Worm (Caenorhabditis elegans): Measurements from ENCODE around the gene sfxn-1.4.

sfxn-1.4 gene

DNA sequence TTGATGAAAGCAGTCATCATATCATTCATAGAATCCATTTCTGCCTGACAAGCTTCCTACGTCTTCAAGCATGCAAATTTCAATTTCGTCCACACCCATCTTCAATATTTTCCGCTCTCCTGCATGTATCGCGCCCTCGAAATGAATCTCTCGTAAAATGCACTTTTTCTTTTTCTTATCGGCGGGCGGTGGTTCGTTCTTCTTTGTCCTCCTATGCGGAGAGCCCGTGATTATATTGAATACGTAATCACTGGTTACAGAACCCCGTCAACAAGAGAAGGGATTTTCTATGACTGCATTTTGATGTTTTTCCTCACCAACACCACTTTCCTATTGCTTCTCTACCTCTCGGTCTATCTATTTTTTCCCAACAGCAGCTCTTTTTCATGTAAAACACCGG is 44.4 kb downstream of the sfxn-1.4 start:
- no peak for TF ChIP-seq nhr-12 (tag; optimal IDR thresholded peaks at IDR 0.05)
- TF ChIP-seq nhr-237 (tag; optimal IDR thresholded peaks at IDR 0.05), result no peak
- TF ChIP-seq elt-2 (tag; optimal IDR thresholded peaks at IDR 0.05), result peak; percentile 17
- no peak for TF ChIP-seq ceh-82 (tag; optimal IDR thresholded peaks at IDR 0.05)
- no peak for TF ChIP-seq hmg-11 (tag; optimal IDR thresholded peaks at IDR 0.05)
- TF ChIP-seq lsy-12 (tag; optimal IDR thresholded peaks at IDR 0.05), result peak; percentile 12
- TF ChIP-seq skn-1 (tag; optimal IDR thresholded peaks at IDR 0.05), result no peak
- TF ChIP-seq ceh-9 (tag; optimal IDR thresholded peaks at IDR 0.05), result no peak
- no peak for TF ChIP-seq pha-4 (tag; optimal IDR thresholded peaks at IDR 0.05)
- no peak for TF ChIP-seq sea-2 (GFP tag; optimal IDR thresholded peaks at IDR 0.05)
- TF ChIP-seq tbx-2 (tag; optimal IDR thresholded peaks at IDR 0.05), result no peak
- TF ChIP-seq ceh-28 (tag; optimal IDR thresholded peaks at IDR 0.05), result no peak
- TF ChIP-seq fkh-10 (GFP tag; optimal IDR thresholded peaks at IDR 0.05), result no peak
- TF ChIP-seq unc-62 (GFP tag; optimal IDR thresholded peaks at IDR 0.05), result no peak
- no peak for TF ChIP-seq fkh-2 (tag; optimal IDR thresholded peaks at IDR 0.05)
- TF ChIP-seq unc-39 (tag; optimal IDR thresholded peaks at IDR 0.05), result no peak
- TF ChIP-seq nhr-43 (tag; optimal IDR thresholded peaks at IDR 0.05; ENCODE audit: poor library complexity, severe bottlenecking), result peak; percentile 59
- no peak for TF ChIP-seq jun-1 (tag; optimal IDR thresholded peaks at IDR 0.05)
- TF ChIP-seq ZK546.5 (tag; optimal IDR thresholded peaks at IDR 0.05), result no peak
- no peak for TF ChIP-seq R02D3.7 (tag; optimal IDR thresholded peaks at IDR 0.05)
- no peak for TF ChIP-seq daf-12 (tag; optimal IDR thresholded peaks at IDR 0.05)
- no peak for TF ChIP-seq nhr-23 (tag; optimal IDR thresholded peaks at IDR 0.05)
- TF ChIP-seq egl-5 (tag; optimal IDR thresholded peaks at IDR 0.05), result no peak
- TF ChIP-seq elt-1 (tag; optimal IDR thresholded peaks at IDR 0.05), result no peak
- no peak for TF ChIP-seq mdl-1 (tag; optimal IDR thresholded peaks at IDR 0.05)
- TF ChIP-seq ztf-4 (tag; optimal IDR thresholded peaks at IDR 0.05), result no peak
- no peak for TF ChIP-seq nhr-25 (tag; optimal IDR thresholded peaks at IDR 0.05)
- TF ChIP-seq fos-1 (tag; optimal IDR thresholded peaks at IDR 0.05), result no peak
- no peak for TF ChIP-seq nhr-11 (tag; optimal IDR thresholded peaks at IDR 0.05)
- peak; percentile 90 for TF ChIP-seq ama-1 (optimal IDR thresholded peaks at IDR 0.05)
- peak; percentile 6 for TF ChIP-seq nfya-1 (tag; optimal IDR thresholded peaks at IDR 0.05; ENCODE audit: insufficient read depth)

DNA sequence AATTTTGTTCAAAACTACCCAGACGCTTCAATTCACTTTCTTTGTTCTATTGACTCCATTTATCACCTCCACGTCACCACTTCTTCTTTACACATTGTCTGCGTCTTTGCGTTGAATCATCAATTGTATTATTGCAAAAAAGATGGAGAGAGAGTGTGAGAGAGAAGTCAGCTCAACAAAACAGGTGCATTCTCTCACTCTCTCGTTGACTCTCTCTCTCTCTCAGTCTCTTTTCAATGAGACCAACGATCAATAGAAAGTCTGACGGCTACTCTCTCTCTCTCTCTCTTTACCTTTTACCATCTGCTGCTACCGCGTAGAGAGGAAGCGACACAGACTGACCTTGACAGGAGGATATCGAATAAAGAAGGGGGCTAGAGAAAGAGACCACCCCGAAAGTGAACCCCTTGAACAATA is 45.3 kb downstream of the sfxn-1.4 start:
- TF ChIP-seq egl-27 (tag; optimal IDR thresholded peaks at IDR 0.05) (peak; percentile 88), R02D3.7 (tag; optimal IDR thresholded peaks at IDR 0.05) (peak; percentile 71), nhr-77 (tag; optimal IDR thresholded peaks at IDR 0.05) (peak; percentile 65), ceh-82 (tag; optimal IDR thresholded peaks at IDR 0.05) (peak; percentile 56), nfya-1 (tag; optimal IDR thresholded peaks at IDR 0.05; ENCODE audit: insufficient read depth) (peak; percentile 85), elt-2 (tag; optimal IDR thresholded peaks at IDR 0.05) (peak; percentile 38), skn-1 (tag; optimal IDR thresholded peaks at IDR 0.05) (no peak), ama-1 (optimal IDR thresholded peaks at IDR 0.05) (peak; percentile 97), nhr-237 (tag; optimal IDR thresholded peaks at IDR 0.05) (no peak), nhr-11 (tag; optimal IDR thresholded peaks at IDR 0.05) (peak; percentile 88), unc-62 (GFP tag; optimal IDR thresholded peaks at IDR 0.05) (peak; percentile 83), ztf-4 (tag; optimal IDR thresholded peaks at IDR 0.05) (no peak), lin-15B (tag; optimal IDR thresholded peaks at IDR 0.05) (peak; percentile 43), fkh-2 (tag; optimal IDR thresholded peaks at IDR 0.05) (no peak), tbx-2 (tag; optimal IDR thresholded peaks at IDR 0.05) (peak; percentile 61), unc-39 (tag; optimal IDR thresholded peaks at IDR 0.05) (peak; percentile 41), lin-39 (tag; optimal IDR thresholded peaks at IDR 0.05) (peak; percentile 78), daf-12 (tag; optimal IDR thresholded peaks at IDR 0.05) (no peak), elt-1 (tag; optimal IDR thresholded peaks at IDR 0.05) (peak; percentile 35), nhr-43 (tag; optimal IDR thresholded peaks at IDR 0.05; ENCODE audit: poor library complexity, severe bottlenecking) (peak; percentile 76), lsy-12 (tag; optimal IDR thresholded peaks at IDR 0.05) (peak; percentile 80), jun-1 (tag; optimal IDR thresholded peaks at IDR 0.05) (peak; percentile 92), ceh-28 (tag; optimal IDR thresholded peaks at IDR 0.05) (peak; percentile 91), nhr-23 (tag; optimal IDR thresholded peaks at IDR 0.05) (peak; percentile 92), fos-1 (tag; optimal IDR thresholded peaks at IDR 0.05) (peak; percentile 76), egl-5 (tag; optimal IDR thresholded peaks at IDR 0.05) (no peak), pha-4 (tag; optimal IDR thresholded peaks at IDR 0.05) (peak; percentile 98), fkh-10 (GFP tag; optimal IDR thresholded peaks at IDR 0.05) (no peak), pqm-1 (tag; optimal IDR thresholded peaks at IDR 0.05) (peak; percentile 85), nhr-25 (tag; optimal IDR thresholded peaks at IDR 0.05) (peak; percentile 98), eor-1 (tag; optimal IDR thresholded peaks at IDR 0.05) (no peak), hmg-11 (tag; optimal IDR thresholded peaks at IDR 0.05) (peak; percentile 20), elt-3 (tag; optimal IDR thresholded peaks at IDR 0.05) (peak in 1 of 3 experiments; percentile 88), nhr-12 (tag; optimal IDR thresholded peaks at IDR 0.05) (no peak), ceh-16 (tag; optimal IDR thresholded peaks at IDR 0.05) (no peak)
